Fruit fly (Drosophila melanogaster) S2 (cell line): Measurements from ENCODE around the gene CG7739.

Source experiments
- CG8478 ChIP-seq: fragments of >200 bp; optimal IDR thresholded peaks from 2 replicates; lab custom pipeline; 2018
- CTCF ChIP-seq, 2 experiments: fragments of >200 bp; optimal IDR thresholded peaks; 2 replicates each; lab custom pipeline; 2018

CG7739 gene

DNA sequence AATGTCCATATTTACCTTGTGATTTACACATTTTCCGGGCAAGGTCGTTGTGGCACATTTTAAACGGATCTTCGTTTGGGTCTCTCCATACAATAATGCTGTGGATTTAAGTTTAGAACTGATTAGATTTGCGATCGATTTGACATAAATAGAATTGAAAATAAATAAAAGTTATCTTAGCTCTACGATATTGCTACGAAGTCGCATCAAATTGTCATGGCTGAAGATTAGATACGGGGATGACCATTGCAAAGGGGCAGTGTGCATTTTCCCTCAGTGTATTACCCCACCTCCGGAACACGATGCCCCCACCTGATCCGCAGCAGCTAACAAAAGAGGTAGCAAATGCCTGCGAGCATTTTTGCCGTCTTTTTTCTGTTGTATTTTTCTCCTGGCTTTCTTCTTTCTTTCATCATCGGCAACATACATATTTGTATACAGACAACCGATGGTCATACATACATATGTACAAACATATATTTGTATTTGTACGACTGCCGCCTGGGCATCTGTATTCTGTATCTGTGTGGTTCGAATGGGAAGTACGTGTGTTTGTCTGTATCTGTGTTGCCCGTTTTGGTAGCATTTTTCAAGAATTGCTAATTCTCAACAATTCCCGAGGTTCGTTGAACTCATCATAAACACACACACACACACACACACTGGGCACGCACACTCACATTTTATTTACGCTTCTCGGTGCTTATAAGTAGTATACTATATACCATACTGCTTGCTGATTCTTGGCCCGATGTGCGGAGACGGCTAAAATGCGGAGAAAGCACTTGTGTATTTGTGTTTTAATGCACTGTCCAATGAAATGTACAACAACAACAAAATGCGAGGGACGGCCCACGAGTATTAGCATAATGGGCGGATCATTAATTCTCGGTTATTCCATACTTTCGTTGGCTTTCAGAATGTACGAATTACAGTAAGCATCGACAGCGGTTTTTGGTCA, 18.1 kb downstream of the CG7739 start:
- no peak for TF ChIP-seq CTCF (optimal IDR thresholded peaks at IDR 0.05; lab: Kevin White, UChicago)
- TF ChIP-seq CG8478 (lab: Kevin White, UChicago): no peak

- TF ChIP-seq CTCF (optimal IDR thresholded peaks at IDR 0.05; lab: Kevin White, UChicago) (no peak), CG8478 (lab: Kevin White, UChicago) (no peak)
Measured at dm6 chr3L:15543467-15543866, 19.4 kb downstream of the CG7739 start.

dm6 chr3L:15543049-15543448, 19.8 kb downstream of the CG7739 start:
- TF ChIP-seq CTCF (optimal IDR thresholded peaks at IDR 0.05; lab: Kevin White, UChicago) (no peak), CG8478 (lab: Kevin White, UChicago) (no peak)

DNA sequence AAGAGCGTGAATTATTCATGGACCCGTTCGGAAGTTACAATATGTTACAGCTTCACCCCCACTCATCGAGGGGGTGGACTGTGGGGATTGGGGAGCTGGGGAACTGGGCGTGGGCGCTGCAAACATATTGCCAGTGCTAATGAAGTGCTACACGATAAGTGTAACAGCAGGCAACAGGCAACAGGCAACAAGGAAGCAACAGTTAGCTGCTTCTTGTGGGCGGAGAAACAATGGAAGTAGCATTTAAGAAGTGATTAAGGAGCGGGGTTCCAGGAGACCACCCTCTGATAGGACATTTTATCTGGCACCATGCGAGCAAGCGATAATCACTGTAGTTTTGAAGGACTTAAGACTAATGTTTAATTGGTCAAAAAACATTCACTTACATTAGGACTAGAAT, 21.6 kb downstream of the CG7739 start:
- TF ChIP-seq CTCF (optimal IDR thresholded peaks at IDR 0.05; lab: Kevin White, UChicago) (no peak), CG8478 (lab: Kevin White, UChicago) (no peak)

dm6 chr3L:15540682-15541081, 22.2 kb downstream of the CG7739 start:
- no peak for TF ChIP-seq CTCF (optimal IDR thresholded peaks at IDR 0.05; lab: Kevin White, UChicago)

DNA sequence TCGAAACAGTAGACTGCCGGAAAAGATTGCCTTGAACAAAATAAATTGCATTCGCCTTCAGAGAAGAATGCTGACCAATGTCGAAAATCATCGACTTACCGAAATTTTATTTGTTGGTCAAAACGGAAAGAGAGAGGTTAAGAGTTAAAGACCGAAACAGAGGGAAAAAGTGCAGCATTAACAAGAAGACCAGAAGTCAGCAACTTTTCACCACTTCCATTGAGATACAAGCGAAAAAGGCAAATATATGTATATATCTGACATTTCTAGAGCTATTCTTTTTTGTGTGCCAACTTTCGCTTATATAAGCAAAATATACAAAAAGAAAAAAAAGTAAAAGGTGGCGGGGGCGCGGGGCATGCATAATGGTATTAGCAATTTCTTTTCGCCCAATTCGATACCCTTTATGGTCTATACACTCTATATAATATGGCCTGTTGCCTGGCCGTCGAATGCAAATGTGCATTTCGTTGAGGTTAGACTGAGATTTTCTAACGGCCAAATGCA, 22.9 kb downstream of the CG7739 start:
- TF ChIP-seq CG8478 (lab: Kevin White, UChicago) (no peak), CTCF (optimal IDR thresholded peaks at IDR 0.05; lab: Kevin White, UChicago) (no peak)

- no peak for TF ChIP-seq CTCF (optimal IDR thresholded peaks at IDR 0.05; lab: Kevin White, UChicago)
- no peak for TF ChIP-seq CG8478 (lab: Kevin White, UChicago)
Measured at dm6 chr3L:15538582-15539490, 24.0 kb downstream of the CG7739 start.

DNA sequence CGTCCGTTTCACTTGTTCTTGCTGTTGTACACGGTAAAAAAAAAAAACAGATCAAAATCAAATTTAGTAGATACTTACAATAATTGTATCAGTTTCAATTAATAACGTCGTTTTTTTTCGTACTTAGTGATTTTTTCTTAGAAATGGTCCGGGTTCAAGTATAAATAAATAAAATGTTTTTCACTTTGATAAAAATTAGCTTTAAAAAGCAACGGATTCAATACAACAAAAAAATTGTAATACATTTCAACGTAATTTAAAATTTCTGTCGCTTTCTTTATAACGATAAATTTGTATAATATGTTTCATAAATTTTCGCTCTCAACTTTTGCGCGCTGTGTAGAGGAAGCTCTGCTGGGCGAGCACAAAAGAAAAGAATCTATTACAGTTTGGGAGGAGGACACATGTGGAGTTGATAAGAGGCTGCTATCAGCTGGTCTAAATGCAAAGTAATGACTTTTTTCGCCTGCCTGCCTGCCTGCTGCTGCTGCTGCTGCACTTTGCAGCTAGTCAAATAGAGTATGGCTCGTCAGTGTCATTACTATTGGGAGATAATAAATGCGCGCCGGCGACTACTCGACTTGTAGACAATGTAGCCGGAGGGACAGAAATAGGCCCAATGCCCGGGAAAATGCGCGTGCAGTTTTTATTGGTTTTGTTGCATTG, 24.8 kb downstream of the CG7739 start:
- TF ChIP-seq CTCF (optimal IDR thresholded peaks at IDR 0.05; lab: Kevin White, UChicago) (no peak), CG8478 (lab: Kevin White, UChicago) (no peak)

- no peak for TF ChIP-seq CTCF (optimal IDR thresholded peaks at IDR 0.05; lab: Kevin White, UChicago)
- TF ChIP-seq CG8478 (lab: Kevin White, UChicago): no peak
Measured at dm6 chr3L:15536550-15536949, 26.3 kb downstream of the CG7739 start.

- no peak for TF ChIP-seq CTCF (optimal IDR thresholded peaks at IDR 0.05; lab: Kevin White, UChicago)
- no peak for TF ChIP-seq CG8478 (lab: Kevin White, UChicago)
Measured at dm6 chr3L:15535800-15536225, 27.1 kb downstream of the CG7739 start.

dm6 chr3L:15535228-15535598, 27.7 kb downstream of the CG7739 start, which contains the start of gene CrebA:
Gene CrebA, plus strand, starts transcription at chr3L:15535395.
- no peak for TF ChIP-seq CTCF (optimal IDR thresholded peaks at IDR 0.05; lab: Kevin White, UChicago)
- TF ChIP-seq CG8478 (lab: Kevin White, UChicago): no peak

DNA sequence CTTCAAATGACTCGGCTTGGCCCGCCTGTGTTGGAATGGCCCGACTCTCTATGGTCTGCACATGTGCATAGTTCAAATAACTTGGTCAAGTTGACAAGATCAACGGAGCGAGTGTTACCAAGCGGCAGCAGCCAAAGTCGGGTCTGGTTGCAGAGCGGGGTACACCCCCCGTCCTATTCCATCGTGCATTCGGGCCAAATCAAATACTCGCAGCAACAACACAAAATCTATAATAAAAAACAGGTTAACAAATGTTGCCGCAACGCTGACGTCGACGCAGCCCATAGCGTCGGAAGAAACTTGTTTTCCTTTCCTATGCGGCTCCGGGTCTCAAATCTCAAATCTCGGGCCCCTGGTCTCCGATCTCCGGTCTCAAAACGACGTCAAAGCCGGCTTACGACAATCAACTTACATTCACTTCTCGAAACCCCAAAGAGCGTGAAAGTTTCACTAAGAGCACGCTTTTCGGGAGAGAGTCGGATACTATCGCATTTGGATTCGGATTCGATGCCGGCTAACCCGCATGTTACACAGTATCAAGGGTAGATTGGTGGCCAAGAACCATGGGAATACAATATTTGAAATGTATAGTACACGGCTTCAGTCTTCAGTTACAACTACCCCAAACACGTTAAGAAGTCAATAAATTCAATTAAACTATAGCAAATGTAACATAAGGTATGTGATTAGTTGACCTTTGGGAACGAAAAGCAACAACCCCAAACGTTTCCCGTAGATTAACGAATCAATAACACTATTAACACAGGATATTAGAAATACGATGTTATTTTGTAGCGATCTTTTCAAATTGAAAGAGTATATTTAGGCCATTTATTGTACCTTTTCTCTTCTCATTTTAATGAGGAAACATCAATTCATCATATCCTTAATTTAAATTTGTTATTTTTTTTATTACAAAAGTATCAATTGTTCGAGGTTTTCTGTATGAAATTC, 28.3 kb downstream of the CG7739 start:
- TF ChIP-seq CG8478 (lab: Kevin White, UChicago) (no peak), CTCF (optimal IDR thresholded peaks at IDR 0.05; lab: Kevin White, UChicago) (no peak)
